Worm (Caenorhabditis elegans): Measurements from ENCODE around the gene nep-15.
A peak's percentile ranks its signal among the peaks of the same experiment; 100 is the strongest.

The nep-15 gene

ce11 chrX:8356305-8356704 is 15.7 kb upstream of the nep-15 start:
- TF ChIP-seq hlh-1 (tag; optimal IDR thresholded peaks at IDR 0.05): no peak
- no peak for TF ChIP-seq cnd-1 (tag; optimal IDR thresholded peaks at IDR 0.05)
- TF ChIP-seq bed-3 (GFP tag; optimal IDR thresholded peaks at IDR 0.05): no peak
- no peak for TF ChIP-seq nhr-28 (tag; optimal IDR thresholded peaks at IDR 0.05)
- TF ChIP-seq ztf-11 (tag; optimal IDR thresholded peaks at IDR 0.05): no peak
- no peak for TF ChIP-seq blmp-1 (tag; optimal IDR thresholded peaks at IDR 0.05)
- no peak for TF ChIP-seq sptf-1 (tag; optimal IDR thresholded peaks at IDR 0.05)
- no peak for TF ChIP-seq pha-4 (tag; optimal IDR thresholded peaks at IDR 0.05)
- no peak for TF ChIP-seq ham-2 (GFP tag; optimal IDR thresholded peaks at IDR 0.05)
- no peak for TF ChIP-seq nhr-76 (tag; optimal IDR thresholded peaks at IDR 0.05)
- TF ChIP-seq M03D4.4 (tag; optimal IDR thresholded peaks at IDR 0.05): no peak
- TF ChIP-seq ceh-43 (GFP tag; optimal IDR thresholded peaks at IDR 0.05): no peak
- TF ChIP-seq lin-13 (tag; optimal IDR thresholded peaks at IDR 0.05): no peak
- no peak for TF ChIP-seq elt-3 (tag; optimal IDR thresholded peaks at IDR 0.05)
- no peak for TF ChIP-seq lin-32 (GFP tag; optimal IDR thresholded peaks at IDR 0.05)

ce11 chrX:8362379-8362778 is 9.6 kb upstream of the nep-15 start:
- no peak for TF ChIP-seq nhr-28 (tag; optimal IDR thresholded peaks at IDR 0.05)
- no peak for TF ChIP-seq ces-1 (GFP tag; optimal IDR thresholded peaks at IDR 0.05)
- no peak for TF ChIP-seq cnd-1 (tag; optimal IDR thresholded peaks at IDR 0.05)
- no peak for TF ChIP-seq snpc-4 (tag; optimal IDR thresholded peaks at IDR 0.05)

DNA sequence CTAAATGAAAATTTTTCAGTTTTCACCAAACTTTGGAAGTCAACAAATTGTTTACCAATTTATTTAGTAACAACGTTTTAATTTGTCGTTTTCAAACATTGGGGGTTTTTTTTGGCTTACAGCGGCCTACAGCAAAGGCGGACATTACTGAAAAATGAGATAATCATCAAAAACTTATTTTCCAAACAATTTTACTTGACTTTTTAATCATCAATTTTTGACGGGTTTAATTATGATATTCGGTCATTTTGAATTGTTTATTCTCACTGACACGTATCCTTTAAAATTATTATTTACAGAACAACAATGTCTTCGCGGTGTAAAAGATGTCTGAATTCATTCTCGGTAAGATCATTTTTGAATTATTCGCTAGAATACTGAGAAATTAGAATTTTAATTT is 4.5 kb upstream of the nep-15 start, which contains the start of gene F40B5.2:
Gene F40B5.2, plus strand, starts transcription at position 301 of the 400 bp plus-strand sequence.
- TF ChIP-seq zip-8 (tag; optimal IDR thresholded peaks at IDR 0.05): no peak
- TF ChIP-seq ceh-43 (GFP tag; optimal IDR thresholded peaks at IDR 0.05): no peak
- TF ChIP-seq nhr-12 (tag; optimal IDR thresholded peaks at IDR 0.05): no peak
- no peak for TF ChIP-seq lsy-2 (tag; optimal IDR thresholded peaks at IDR 0.05)
- TF ChIP-seq ceh-39 (tag; optimal IDR thresholded peaks at IDR 0.05): no peak
- TF ChIP-seq mep-1 (tag; optimal IDR thresholded peaks at IDR 0.05): no peak
- TF ChIP-seq cnd-1 (tag; optimal IDR thresholded peaks at IDR 0.05): no peak
- TF ChIP-seq snpc-4 (tag; optimal IDR thresholded peaks at IDR 0.05): no peak
- TF ChIP-seq elt-3 (tag; optimal IDR thresholded peaks at IDR 0.05): no peak
- no peak for TF ChIP-seq elt-1 (tag; optimal IDR thresholded peaks at IDR 0.05; ENCODE audit: borderline replicate concordance, insufficient read depth)
- no peak for TF ChIP-seq drap-1 (GFP tag; optimal IDR thresholded peaks at IDR 0.05)
- TF ChIP-seq sem-2 (GFP tag; optimal IDR thresholded peaks at IDR 0.05): no peak
- TF ChIP-seq flh-1 (GFP tag; optimal IDR thresholded peaks at IDR 0.05): no peak
- TF ChIP-seq nhr-2 (tag; optimal IDR thresholded peaks at IDR 0.05): no peak

- TF ChIP-seq ces-1 (GFP tag; optimal IDR thresholded peaks at IDR 0.05) (peak; percentile 8), M03D4.4 (tag; optimal IDR thresholded peaks at IDR 0.05) (peak; percentile 37), nhr-76 (tag; optimal IDR thresholded peaks at IDR 0.05) (no peak), ztf-11 (tag; optimal IDR thresholded peaks at IDR 0.05) (peak; percentile 44), ceh-43 (GFP tag; optimal IDR thresholded peaks at IDR 0.05) (no peak), sptf-1 (tag; optimal IDR thresholded peaks at IDR 0.05) (peak; percentile 62), lin-32 (GFP tag; optimal IDR thresholded peaks at IDR 0.05) (no peak), drap-1 (GFP tag; optimal IDR thresholded peaks at IDR 0.05) (peak; percentile 22), blmp-1 (tag; optimal IDR thresholded peaks at IDR 0.05) (no peak), elt-3 (tag; optimal IDR thresholded peaks at IDR 0.05) (no peak), zip-8 (tag; optimal IDR thresholded peaks at IDR 0.05) (no peak), hlh-1 (tag; optimal IDR thresholded peaks at IDR 0.05) (peak; percentile 11), lin-13 (tag; optimal IDR thresholded peaks at IDR 0.05) (peak; percentile 82), pha-4 (tag; optimal IDR thresholded peaks at IDR 0.05) (peak; percentile 69), elt-1 (tag; optimal IDR thresholded peaks at IDR 0.05; ENCODE audit: borderline replicate concordance, insufficient read depth) (no peak), snpc-4 (tag; optimal IDR thresholded peaks at IDR 0.05) (no peak), cnd-1 (tag; optimal IDR thresholded peaks at IDR 0.05) (peak; percentile 51), lsy-2 (tag; optimal IDR thresholded peaks at IDR 0.05) (peak; percentile 56), mep-1 (tag; optimal IDR thresholded peaks at IDR 0.05) (peak; percentile 89), ham-2 (GFP tag; optimal IDR thresholded peaks at IDR 0.05) (no peak)
These were observed 3.8 kb upstream of the nep-15 start for ce11 chrX:8368210-8368609.

- TF ChIP-seq ham-2 (GFP tag; optimal IDR thresholded peaks at IDR 0.05): no peak
- peak; percentile 68 for TF ChIP-seq ces-1 (GFP tag; optimal IDR thresholded peaks at IDR 0.05)
These were observed 6.3 kb downstream of the nep-15 start, which contains the start of gene tbc-18 for ce11 chrX:8378312-8378711. TSS of gene tbc-18 (plus strand) at chrX:8378557.

DNA sequence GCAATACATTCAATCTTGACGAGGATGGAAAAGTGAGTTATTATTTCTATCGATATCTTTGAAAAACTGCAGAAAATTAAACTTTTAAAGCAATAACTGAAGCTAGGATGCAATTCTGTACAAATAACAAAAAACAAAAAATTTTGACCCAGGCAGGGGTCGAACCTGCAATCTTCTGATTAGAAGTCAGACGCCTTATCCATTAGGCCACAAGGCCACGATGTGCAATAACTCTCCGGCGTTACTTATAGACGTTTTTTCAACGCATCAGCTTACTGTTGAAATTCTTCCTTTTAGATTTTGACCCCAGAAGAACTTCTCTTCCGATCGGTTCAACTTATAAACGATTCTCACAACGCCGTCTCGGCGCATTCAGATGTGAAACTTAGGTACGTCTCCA is 9.6 kb downstream of the nep-15 start:
- TF ChIP-seq nhr-76 (tag; optimal IDR thresholded peaks at IDR 0.05): no peak
